Fruit fly (Drosophila melanogaster) whole organism, embryonic: ENCODE data around the gene CG11839.

Experiments used
- Abd-B ChIP-seq: fragments of 200-800 bp; sonication (Bioruptor generic); optimal IDR thresholded peaks from 2 replicates; lab custom pipeline; 2018; ENCODE audit warnings: missing biosample characterization, mild to moderate bottlenecking, missing genetic modification characterization, moderate library complexity
- CG4730 ChIP-seq: fragments of 200-800 bp; sonication (Bioruptor generic); IDR thresholded peaks from 2 replicates; pipeline ENCODE4 v1.3.6; 2022; ENCODE audit warnings: missing biosample characterization, missing genetic modification characterization
- D ChIP-seq, 2 experiments: fragments of 200-800 bp in 1 of 2; fragments of >200 bp in 1 of 2; sonication (Bioruptor generic) in 1 of 2; optimal IDR thresholded peaks; 2 replicates in 1 of 2; 3 replicates in 1 of 2; lab custom pipeline; 2017; ENCODE audit warnings: mild to moderate bottlenecking in 1 of 2, missing biosample characterization in 1 of 2, missing genetic modification characterization in 1 of 2, missing genetic modification reagents in 1 of 2
- eyg ChIP-seq: fragments of 200-800 bp; sonication (Bioruptor generic); optimal IDR thresholded peaks from 3 replicates; lab custom pipeline; 2016; ENCODE audit warnings: missing biosample characterization, missing genetic modification characterization
- sens-2 ChIP-seq: fragments of 200-800 bp; sonication (Bioruptor generic); IDR thresholded peaks from 2 replicates; pipeline ENCODE4 v1.3.6; 2022; ENCODE audit warnings: missing biosample characterization, missing genetic modification characterization

- TF ChIP-seq eyg (GFP tag; lab: Kevin White, UChicago) (no peak), sens-2 (GFP tag; lab: Robert Waterston, UW) (no peak), D (optimal IDR thresholded peaks at IDR 0.05; lab: Kevin White, UChicago) (no peak), D (GFP tag; optimal IDR thresholded peaks at IDR 0.05; lab: Kevin White, UChicago) (no peak), CG4730 (no peak), Abd-B (GFP tag; lab: Kevin White, UChicago) (no peak)
Observed at dm6 chr3R:25049383-25049741, 20.4 kb upstream of the CG11839 start, which contains the start of gene CG11791.
